Worm (Caenorhabditis elegans) whole organism, L4 larva: ENCODE measurements around the gene prmn-1.

Source experiments
- F44E2.7 ChIP-seq: fragments of 200-800 bp; sonication (Bioruptor generic); IDR thresholded peaks from 2 replicates; pipeline ENCODE4 v2.1.2; 2022; ENCODE audit warnings: missing genetic modification characterization, missing compliant biosample characterization
- F49E8.2 ChIP-seq: sonication (generic microtip); optimal IDR thresholded peaks from 2 replicates; lab custom pipeline; 2016; ENCODE audit warnings: missing compliant biosample characterization, mild to moderate bottlenecking, missing genetic modification characterization, borderline replicate concordance
- R02D3.7 ChIP-seq: fragments of 150-350 bp; sonication (generic microtip); optimal IDR thresholded peaks from 3 replicates; lab custom pipeline; 2014; ENCODE audit warnings: missing biosample characterization, missing genetic modification characterization
- Y105C5A.15 ChIP-seq: fragments of 200-800 bp; sonication (Bioruptor generic); IDR thresholded peaks from 2 replicates; pipeline ENCODE4 v1.3.6; 2022; ENCODE audit warnings: missing genetic modification characterization, missing compliant biosample characterization
- Y48G9A.11 ChIP-seq: fragments of 200-800 bp; sonication (Bioruptor generic); IDR thresholded peaks from 2 replicates; pipeline ENCODE4 v1.3.6; 2022; ENCODE audit warnings: missing genetic modification reagents, missing genetic modification characterization, missing compliant biosample characterization
- Y75B8A.6 ChIP-seq: fragments of 200-800 bp; sonication (Bioruptor generic); IDR thresholded peaks from 2 replicates; pipeline ENCODE4 v1.3.6; 2022; ENCODE audit warnings: missing genetic modification reagents, missing genetic modification characterization, missing compliant biosample characterization
- ZK337.2 ChIP-seq: fragments of 200-800 bp; sonication (Bioruptor generic); IDR thresholded peaks from 2 replicates; pipeline ENCODE4 v1.3.6; 2022; ENCODE audit warnings: missing genetic modification reagents, missing genetic modification characterization, missing compliant biosample characterization
- ZK546.5 ChIP-seq, 2 experiments: sonication (generic microtip); optimal IDR thresholded peaks; 2 replicates each; lab custom pipeline; 2017; ENCODE audit warnings: missing biosample characterization in 2 of 2, missing genetic modification characterization in 2 of 2
- aha-1 ChIP-seq: fragments of 150-350 bp; peaks from one replicate; lab custom pipeline; 2014; ENCODE audit warnings: missing biosample characterization, missing genetic modification characterization
- aly-2 ChIP-seq: sonication (generic microtip); optimal IDR thresholded peaks from 2 replicates; lab custom pipeline; 2018; ENCODE audit warnings: missing biosample characterization, missing genetic modification characterization
- arid-1 ChIP-seq: fragments of 200-800 bp; sonication (Bioruptor generic); conservative IDR thresholded peaks from 2 replicates; pipeline ENCODE4 v1.3.6; 2022; ENCODE audit warnings: missing genetic modification reagents, missing genetic modification characterization, missing compliant biosample characterization
- attf-4 ChIP-seq: sonication (generic microtip); optimal IDR thresholded peaks from 3 replicates; lab custom pipeline; 2017; ENCODE audit warnings: missing biosample characterization, missing genetic modification characterization
- ceh-20 ChIP-seq: fragments of 200-800 bp; sonication (Bioruptor generic); IDR thresholded peaks from 2 replicates; pipeline ENCODE4 v1.3.6; 2022; ENCODE audit warnings: missing genetic modification reagents, missing genetic modification characterization, missing compliant biosample characterization
- ceh-28 ChIP-seq: fragments of 150-350 bp; optimal IDR thresholded peaks from 2 replicates; lab custom pipeline; 2014; ENCODE audit warnings: missing biosample characterization, missing genetic modification reagents, missing genetic modification characterization
- ceh-32 ChIP-seq: sonication (generic microtip); optimal IDR thresholded peaks from 2 replicates; lab custom pipeline; 2016; ENCODE audit warnings: mild to moderate bottlenecking, missing genetic modification characterization, missing compliant biosample characterization; ENCODE audit not compliant: poor library complexity
- ces-1 ChIP-seq: fragments of 150-350 bp; sonication (generic microtip); optimal IDR thresholded peaks from 4 replicates; lab custom pipeline; 2014; ENCODE audit warnings: missing biosample characterization, missing genetic modification reagents, missing genetic modification characterization
- daf-16 ChIP-seq, 3 experiments: sonication (generic microtip); optimal IDR thresholded peaks; 2 replicates each; lab custom pipeline; 2016 to 2017; ENCODE audit warnings: missing genetic modification characterization in 3 of 3, missing genetic modification reagents in 3 of 3, mild to moderate bottlenecking in 2 of 3, missing compliant biosample characterization in 2 of 3, missing biosample characterization in 1 of 3, moderate library complexity in 1 of 3
- dmd-6 ChIP-seq: fragments of 200-800 bp; sonication (Bioruptor generic); IDR thresholded peaks from 2 replicates; pipeline ENCODE4 v1.3.6; 2022; ENCODE audit warnings: missing genetic modification reagents, missing genetic modification characterization, missing compliant biosample characterization
- dve-1 ChIP-seq: sonication (generic microtip); optimal IDR thresholded peaks from 2 replicates; lab custom pipeline; 2017; ENCODE audit warnings: antibody characterized with exemption, mild to moderate bottlenecking, missing genetic modification characterization, missing compliant biosample characterization; ENCODE audit not compliant: insufficient read depth
- egl-27 ChIP-seq: sonication (generic microtip); optimal IDR thresholded peaks from 3 replicates; lab custom pipeline; 2017; ENCODE audit warnings: missing biosample characterization, missing genetic modification reagents, missing genetic modification characterization
- fkh-10 ChIP-seq: fragments of 150-350 bp; optimal IDR thresholded peaks from 2 replicates; lab custom pipeline; 2014; ENCODE audit warnings: missing biosample characterization, missing genetic modification reagents, missing genetic modification characterization
- fos-1 ChIP-seq: fragments of 150-350 bp; optimal IDR thresholded peaks from 2 replicates; lab custom pipeline; 2014; ENCODE audit warnings: missing biosample characterization, missing genetic modification characterization
- hif-1 ChIP-seq, 2 experiments: sonication (generic microtip); optimal IDR thresholded peaks; 2 replicates each; lab custom pipeline; 2016 to 2017; ENCODE audit warnings: missing compliant biosample characterization in 2 of 2, missing genetic modification characterization in 2 of 2, missing genetic modification reagents in 2 of 2, missing genotype in 2 of 2, mild to moderate bottlenecking in 1 of 2
- hlh-30 ChIP-seq: sonication (generic microtip); optimal IDR thresholded peaks from 2 replicates; lab custom pipeline; 2017; ENCODE audit warnings: antibody characterized with exemption, mild to moderate bottlenecking, missing genetic modification characterization, missing compliant biosample characterization; ENCODE audit not compliant: insufficient read depth
- lim-7 ChIP-seq: fragments of 200-800 bp; sonication (Bioruptor generic); IDR thresholded peaks from 2 replicates; pipeline ENCODE4 v1.3.6; 2022; ENCODE audit warnings: missing genetic modification characterization, missing compliant biosample characterization
- lin-1 ChIP-seq: fragments of 200-800 bp; sonication (Bioruptor generic); IDR thresholded peaks from 2 replicates; pipeline ENCODE4 v1.3.6; 2022; ENCODE audit warnings: missing genetic modification reagents, missing genetic modification characterization, missing compliant biosample characterization
- lin-29 ChIP-seq: fragments of 200-800 bp; sonication (Bioruptor generic); IDR thresholded peaks from 2 replicates; pipeline ENCODE4 v1.3.6; 2022; ENCODE audit warnings: missing genetic modification reagents, missing genetic modification characterization, missing compliant biosample characterization
- lin-39 ChIP-seq: fragments of 150-350 bp; optimal IDR thresholded peaks from 2 replicates; lab custom pipeline; 2014; ENCODE audit warnings: missing biosample characterization, missing genetic modification reagents, missing genetic modification characterization
- lsy-2 ChIP-seq, 2 experiments: fragments of 150-350 bp in 1 of 2; sonication (generic microtip) in 1 of 2; optimal IDR thresholded peaks; 2 replicates each; lab custom pipeline; 2014 to 2017; ENCODE audit warnings: missing biosample characterization in 2 of 2, missing genetic modification characterization in 2 of 2
- mdl-1 ChIP-seq, 2 experiments: fragments of 150-350 bp in 1 of 2; sonication (generic microtip) in 1 of 2; optimal IDR thresholded peaks; 2 replicates each; lab custom pipeline; 2014 to 2017; ENCODE audit warnings: missing biosample characterization in 2 of 2, missing genetic modification characterization in 2 of 2
- mdt-29 ChIP-seq: fragments of 200-800 bp; sonication (Bioruptor generic); IDR thresholded peaks from 2 replicates; pipeline ENCODE4 v1.3.6; 2022; ENCODE audit warnings: missing genetic modification reagents, missing genetic modification characterization, missing compliant biosample characterization
- mes-2 ChIP-seq: sonication (generic microtip); optimal IDR thresholded peaks from 2 replicates; lab custom pipeline; 2016; ENCODE audit warnings: missing genotype, mild to moderate bottlenecking, missing genetic modification characterization, missing compliant biosample characterization; ENCODE audit not compliant: poor library complexity, severe bottlenecking
- mxl-3 ChIP-seq: fragments of 200-800 bp; sonication (Bioruptor generic); optimal IDR thresholded peaks from 2 replicates; lab custom pipeline; 2018; ENCODE audit warnings: mild to moderate bottlenecking, missing genetic modification characterization, missing compliant biosample characterization
- nhr-10 ChIP-seq: fragments of 150-350 bp; optimal IDR thresholded peaks from 2 replicates; lab custom pipeline; 2014; ENCODE audit warnings: missing biosample characterization, missing genetic modification characterization
- nhr-111 ChIP-seq: fragments of 200-800 bp; sonication (Bioruptor generic); optimal IDR thresholded peaks from 2 replicates; lab custom pipeline; 2018; ENCODE audit warnings: mild to moderate bottlenecking, missing genetic modification characterization, missing compliant biosample characterization
- nhr-42 ChIP-seq: fragments of 200-800 bp; sonication (Bioruptor generic); IDR thresholded peaks from 2 replicates; pipeline ENCODE4 v1.3.6; 2022; ENCODE audit warnings: missing genetic modification characterization, missing compliant biosample characterization
- nhr-6 ChIP-seq: fragments of 150-350 bp; optimal IDR thresholded peaks from 2 replicates; lab custom pipeline; 2014; ENCODE audit warnings: missing biosample characterization, missing genetic modification characterization
- nhr-77 ChIP-seq: fragments of 150-350 bp; optimal IDR thresholded peaks from 2 replicates; lab custom pipeline; 2014; ENCODE audit warnings: missing biosample characterization, missing genetic modification characterization
- php-3 ChIP-seq: fragments of 200-800 bp; sonication (Bioruptor generic); IDR thresholded peaks from 2 replicates; pipeline ENCODE4 v1.3.6; 2022; ENCODE audit warnings: missing genetic modification reagents, missing genetic modification characterization, missing compliant biosample characterization
- pqm-1 ChIP-seq: sonication (generic microtip); optimal IDR thresholded peaks from 2 replicates; lab custom pipeline; 2017; ENCODE audit warnings: missing biosample characterization, missing genetic modification characterization
- set-16 ChIP-seq: fragments of 200-800 bp; sonication (Bioruptor generic); IDR thresholded peaks from 2 replicates; pipeline ENCODE4 v1.3.6; 2022; ENCODE audit warnings: missing genetic modification reagents, missing genetic modification characterization, missing compliant biosample characterization
- snpc-1.2 ChIP-seq: fragments of 200-800 bp; sonication (Bioruptor generic); IDR thresholded peaks from 2 replicates; pipeline ENCODE4 v1.3.6; 2022; ENCODE audit warnings: missing genetic modification reagents, missing genetic modification characterization, missing compliant biosample characterization
- snpc-4 ChIP-seq: fragments of 150-350 bp; optimal IDR thresholded peaks from 2 replicates; lab custom pipeline; 2014; ENCODE audit warnings: missing biosample characterization, missing genetic modification characterization
- unc-130 ChIP-seq: sonication (generic microtip); optimal IDR thresholded peaks from 2 replicates; lab custom pipeline; 2016; ENCODE audit warnings: missing genetic modification reagents, missing genetic modification characterization, missing compliant biosample characterization
- unc-62 ChIP-seq, 3 experiments: fragments of 150-350 bp in 1 of 3; sonication (generic microtip); optimal IDR thresholded peaks in 2 of 3; peaks in 1 of 3; 1 replicate in 1 of 3; 2 replicates in 2 of 3; lab custom pipeline; 2014 to 2017; ENCODE audit warnings: missing biosample characterization in 3 of 3, missing genetic modification characterization in 3 of 3, missing genetic modification reagents in 3 of 3, missing genotype in 1 of 3
- zfp-2 ChIP-seq: sonication (generic microtip); optimal IDR thresholded peaks from 2 replicates; lab custom pipeline; 2016; ENCODE audit warnings: mild to moderate bottlenecking, missing genetic modification characterization, missing compliant biosample characterization
- zip-11 ChIP-seq: fragments of 200-800 bp; sonication (Bioruptor generic); IDR thresholded peaks from 2 replicates; pipeline ENCODE4 v1.3.6; 2022; ENCODE audit warnings: missing genetic modification characterization, missing compliant biosample characterization

The prmn-1 gene

ce11 chrX:11337783-11338182 lies 47.1 kb upstream of the prmn-1 start, which contains the start of gene gcy-9:
TSS of gene gcy-9 (minus strand) at chrX:11337883.
- TF ChIP-seq Y75B8A.6 (GFP tag; lab: Robert Waterston, UW) (no peak), unc-62 (GFP tag; optimal IDR thresholded peaks at IDR 0.05 in 1 of 2; lab: Kevin White, UChicago) (no peak), unc-62 (tag; optimal IDR thresholded peaks at IDR 0.05; lab: Kevin White, UChicago) (no peak), lim-7 (GFP tag; lab: Robert Waterston, UW) (no peak), F44E2.7 (GFP tag; lab: Robert Waterston, UW) (no peak), nhr-111 (no peak), lin-1 (GFP tag; lab: Robert Waterston, UW) (no peak), Y105C5A.15 (GFP tag; lab: Robert Waterston, UW) (no peak), attf-4 (tag; lab: Kevin White, UChicago) (no peak), ZK546.5 (tag; optimal IDR thresholded peaks at IDR 0.05; lab: Kevin White, UChicago) (no peak), ceh-32 (tag; lab: Kevin White, UChicago) (no peak), Y48G9A.11 (GFP tag; lab: Robert Waterston, UW) (no peak), fos-1 (tag; lab: Kevin White, UChicago) (no peak), mes-2 (tag; lab: Kevin White, UChicago) (no peak), set-16 (GFP tag; lab: Robert Waterston, UW) (no peak), zfp-2 (tag; lab: Kevin White, UChicago) (no peak)

ce11 chrX:11339375-11339924 lies 45.4 kb upstream of the prmn-1 start, which contains the start of gene aco-1:
TSS of gene aco-1 (plus strand) at chrX:11339874.
- TF ChIP-seq hlh-30 (tag; lab: Kevin White, UChicago) (peak; percentile 11), unc-62 (GFP tag; optimal IDR thresholded peaks at IDR 0.05 in 1 of 2; lab: Kevin White, UChicago) (peak in 1 of 2 experiments; percentile 68), unc-62 (tag; optimal IDR thresholded peaks at IDR 0.05; lab: Kevin White, UChicago) (no peak), ceh-28 (tag; lab: Kevin White, UChicago) (no peak), ces-1 (GFP tag; lab: Kevin White, UChicago) (no peak), ceh-32 (tag; lab: Kevin White, UChicago) (no peak), snpc-4 (no peak), nhr-42 (0 out of 2 replicates have a peak, but pooled peaks have one; percentile 19), ZK337.2 (GFP tag; lab: Robert Waterston, UW) (no peak), nhr-77 (no peak), lsy-2 (tag; optimal IDR thresholded peaks at IDR 0.05; lab: Kevin White, UChicago) (no peak), arid-1 (GFP tag; lab: Robert Waterston, UW) (no peak), mdt-29 (GFP tag; lab: Robert Waterston, UW) (no peak), aly-2 (no peak), lin-39 (tag; lab: Kevin White, UChicago) (no peak), unc-130 (no peak), dve-1 (tag; lab: Kevin White, UChicago) (peak; percentile 60), snpc-1.2 (GFP tag; lab: Robert Waterston, UW) (no peak), daf-16 (GFP tag; optimal IDR thresholded peaks at IDR 0.05; lab: Kevin White, UChicago) (no peak), daf-16 (tag; optimal IDR thresholded peaks at IDR 0.05; lab: Kevin White, UChicago) (peak; percentile 72), F49E8.2 (tag; lab: Kevin White, UChicago) (no peak), ceh-20 (GFP tag; lab: Robert Waterston, UW) (no peak), R02D3.7 (no peak), lin-1 (GFP tag; lab: Robert Waterston, UW) (no peak), mdl-1 (tag; optimal IDR thresholded peaks at IDR 0.05; lab: Kevin White, UChicago) (peak in 1 of 2 experiments; percentile 13), pqm-1 (tag; lab: Kevin White, UChicago) (peak; percentile 16), mxl-3 (GFP tag; lab: Kevin White, UChicago) (peak; percentile 14), nhr-10 (tag; lab: Kevin White, UChicago) (peak; percentile 39), lin-29 (GFP tag; lab: Robert Waterston, UW) (no peak), dmd-6 (peak; percentile 53), hif-1 (tag; optimal IDR thresholded peaks at IDR 0.05; lab: Kevin White, UChicago) (no peak), egl-27 (no peak), aha-1 (tag; lab: Kevin White, UChicago) (peak; percentile 83), fkh-10 (GFP tag; lab: Kevin White, UChicago) (no peak), php-3 (0 out of 2 replicates have a peak, but pooled peaks have one; percentile 5), zip-11 (GFP tag; lab: Robert Waterston, UW) (no peak), nhr-6 (tag; lab: Kevin White, UChicago) (no peak), lim-7 (GFP tag; lab: Robert Waterston, UW) (no peak)
